Fruit fly (Drosophila melanogaster) whole organism, pupa: ENCODE results near the gene CG17110.

Source experiments
- CG10348 ChIP-seq: fragments of 200-800 bp; sonication (Bioruptor generic); IDR thresholded peaks from 2 replicates; pipeline ENCODE4 v1.3.6; 2022; ENCODE audit warnings: missing biosample characterization, missing genetic modification characterization
- CG12605 ChIP-seq: fragments of 200-800 bp; sonication (Bioruptor generic); IDR thresholded peaks from 2 replicates; pipeline ENCODE4 v1.3.6; 2022; ENCODE audit warnings: missing biosample characterization, missing genetic modification characterization
- CG15710 ChIP-seq: fragments of 200-800 bp; sonication (Bioruptor generic); optimal IDR thresholded peaks from 2 replicates; lab custom pipeline; 2018; ENCODE audit warnings: missing biosample characterization, mild to moderate bottlenecking, missing genetic modification characterization, moderate library complexity
- CG17806 ChIP-seq: fragments of 200-800 bp; sonication (Bioruptor generic); optimal IDR thresholded peaks from 2 replicates; lab custom pipeline; 2018; ENCODE audit warnings: missing biosample characterization, mild to moderate bottlenecking, missing genetic modification characterization, moderate library complexity
- CG34367 ChIP-seq: fragments of 200-800 bp; sonication (Bioruptor generic); optimal IDR thresholded peaks from 2 replicates; lab custom pipeline; 2018; ENCODE audit warnings: missing biosample characterization, mild to moderate bottlenecking, missing genetic modification characterization
- CG4496 ChIP-seq: fragments of 200-800 bp; sonication (Bioruptor generic); IDR thresholded peaks from 3 replicates; pipeline ENCODE4 v1.3.6; 2022; ENCODE audit warnings: missing biosample characterization, missing genetic modification characterization
- CG8159 ChIP-seq: fragments of 200-800 bp; sonication (Bioruptor generic); optimal IDR thresholded peaks from 3 replicates; lab custom pipeline; 2018; ENCODE audit warnings: missing biosample characterization, mild to moderate bottlenecking, missing genetic modification characterization, moderate library complexity
- CG8301 ChIP-seq: fragments of 200-800 bp; sonication (Bioruptor generic); optimal IDR thresholded peaks from 2 replicates; lab custom pipeline; 2018; ENCODE audit warnings: missing biosample characterization, mild to moderate bottlenecking, missing genetic modification characterization
- CG9948 ChIP-seq: fragments of 200-800 bp; sonication (Bioruptor generic); optimal IDR thresholded peaks from 2 replicates; lab custom pipeline; 2018; ENCODE audit warnings: missing biosample characterization, mild to moderate bottlenecking, missing genetic modification characterization, moderate library complexity
- D1 ChIP-seq: fragments of 200-800 bp; sonication (Bioruptor generic); optimal IDR thresholded peaks from 2 replicates; lab custom pipeline; 2018; ENCODE audit warnings: missing biosample characterization, mild to moderate bottlenecking, missing genetic modification characterization, moderate library complexity
- EcR ChIP-seq: fragments of 200-800 bp; sonication (Bioruptor generic); optimal IDR thresholded peaks from 3 replicates; lab custom pipeline; 2019; ENCODE audit warnings: missing biosample characterization, missing genetic modification characterization, mild to moderate bottlenecking, moderate library complexity, missing genetic modification reagents
- Pif1B ChIP-seq: fragments of 200-800 bp; sonication (Bioruptor generic); optimal IDR thresholded peaks from 3 replicates; lab custom pipeline; 2016; ENCODE audit warnings: missing biosample characterization, missing genetic modification characterization
- Snoo ChIP-seq: fragments of 200-800 bp; sonication (Bioruptor generic); optimal IDR thresholded peaks from 3 replicates; lab custom pipeline; 2017; ENCODE audit warnings: missing biosample characterization, mild to moderate bottlenecking, missing genetic modification characterization, inconsistent platforms
- rn ChIP-seq: fragments of 200-800 bp; sonication (Bioruptor generic); IDR thresholded peaks from 2 replicates; pipeline ENCODE4 v1.3.6; 2022; ENCODE audit warnings: missing biosample characterization, missing genetic modification characterization

- TF ChIP-seq CG12605: no peak
- TF ChIP-seq CG17806 (tag; lab: Kevin White, UChicago): no peak
- TF ChIP-seq CG15710 (tag; lab: Kevin White, UChicago): no peak
- TF ChIP-seq CG34367 (tag; lab: Kevin White, UChicago): no peak
- TF ChIP-seq CG8159 (tag; lab: Kevin White, UChicago): no peak
- TF ChIP-seq Snoo (tag; lab: Kevin White, UChicago): no peak
- TF ChIP-seq CG8301 (tag; lab: Kevin White, UChicago): no peak
- no peak for TF ChIP-seq CG4496 (GFP tag; lab: Robert Waterston, UW)
- no peak for TF ChIP-seq D1 (tag; lab: Kevin White, UChicago)
- TF ChIP-seq CG10348 (GFP tag; lab: Robert Waterston, UW): no peak
- no peak for TF ChIP-seq CG9948 (tag; lab: Kevin White, UChicago)
- no peak for TF ChIP-seq EcR (GFP tag; lab: Kevin White, UChicago)
- TF ChIP-seq Pif1B (GFP tag; lab: Kevin White, UChicago): no peak
- TF ChIP-seq rn (GFP tag; lab: Robert Waterston, UW): no peak
These were observed 24.2 kb upstream of the CG17110 start, which contains the start of gene CG17111 for dm6 chr3R:23067209-23067826.
